Fruit fly (Drosophila melanogaster): ENCODE results near the gene CG14960.

DNA sequence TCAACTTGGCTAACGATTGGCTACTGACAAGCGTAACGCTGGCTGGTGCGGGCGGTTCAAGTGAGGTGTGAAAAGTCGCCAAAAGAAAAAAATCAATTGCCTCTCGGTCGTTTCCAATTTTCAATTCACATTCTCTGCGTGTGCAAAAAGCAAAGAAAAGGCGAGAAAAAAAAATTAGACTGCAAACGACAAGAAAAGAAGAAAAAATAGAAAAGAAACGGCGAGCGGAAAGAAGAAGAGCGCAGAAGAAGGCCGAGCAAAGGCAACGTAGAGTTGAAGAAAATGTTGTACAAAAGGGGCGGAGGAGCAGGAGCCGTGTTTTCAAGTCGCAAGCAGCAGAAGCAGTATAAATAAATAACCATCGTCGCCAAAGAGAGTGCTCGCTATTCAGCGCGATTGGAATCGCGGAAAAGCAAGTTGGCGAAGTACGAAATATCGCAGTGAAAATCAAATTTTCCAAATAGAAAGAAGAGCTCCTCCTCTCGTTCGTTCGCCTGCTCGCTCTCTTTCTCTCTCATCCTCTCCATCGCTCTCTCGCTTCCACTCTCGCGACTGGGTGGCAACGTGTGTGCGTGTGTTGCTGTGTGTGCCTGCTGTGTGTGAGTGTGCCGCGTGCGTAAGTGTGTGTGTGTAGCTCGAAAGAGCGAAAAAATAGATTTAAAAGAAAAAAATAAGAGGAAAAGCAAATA lies 44.9 kb upstream of the CG14960 start:
- TF ChIP-seq CG8478 (optimal IDR thresholded peaks at IDR 0.05) (no peak), CTCF (optimal IDR thresholded peaks at IDR 0.05) (no peak)

Data from S2 (cell line).